Fruit fly (Drosophila melanogaster) whole organism, prepupa: ENCODE measurements around the gene CG14423.
A peak's percentile ranks its signal among the peaks of the same experiment; 100 is the strongest.

Source experiments
- Blimp-1 ChIP-seq: fragments of 200-800 bp; sonication (Bioruptor generic); optimal IDR thresholded peaks from 3 replicates; lab custom pipeline; 2017; ENCODE audit warnings: missing biosample characterization, missing genetic modification characterization, mild to moderate bottlenecking, moderate library complexity, missing genetic modification reagents
- CG10631 ChIP-seq: fragments of 200-800 bp; sonication (Bioruptor generic); optimal IDR thresholded peaks from 2 replicates; lab custom pipeline; 2016; ENCODE audit warnings: missing biosample characterization, missing genetic modification characterization
- CG10669 ChIP-seq: fragments of 200-800 bp; sonication (Bioruptor generic); optimal IDR thresholded peaks from 3 replicates; lab custom pipeline; 2018; ENCODE audit warnings: missing biosample characterization, mild to moderate bottlenecking, missing genetic modification characterization, moderate library complexity
- CG11294 ChIP-seq: fragments of 200-800 bp; sonication (Bioruptor generic); IDR thresholded peaks from 2 replicates; pipeline ENCODE4 v1.3.6; 2022; ENCODE audit warnings: missing biosample characterization, missing genetic modification characterization
- CG11762 ChIP-seq: fragments of 200-800 bp; sonication (Bioruptor generic); optimal IDR thresholded peaks from 3 replicates; lab custom pipeline; 2016; ENCODE audit warnings: missing biosample characterization, missing genetic modification characterization; ENCODE audit not compliant: insufficient read depth
- CG11902 ChIP-seq: fragments of 200-800 bp; sonication (Bioruptor generic); optimal IDR thresholded peaks from 3 replicates; lab custom pipeline; 2016; ENCODE audit warnings: missing biosample characterization, missing genetic modification characterization
- CG16779 ChIP-seq: fragments of 200-800 bp; sonication (Bioruptor generic); optimal IDR thresholded peaks from 3 replicates; lab custom pipeline; 2017; ENCODE audit warnings: missing biosample characterization, mild to moderate bottlenecking, missing genetic modification characterization
- CG31627 ChIP-seq: fragments of 200-800 bp; sonication (Bioruptor generic); optimal IDR thresholded peaks from 3 replicates; lab custom pipeline; 2016; ENCODE audit warnings: missing biosample characterization, missing genetic modification characterization
- CG32006 ChIP-seq: fragments of 200-800 bp; sonication (Bioruptor generic); optimal IDR thresholded peaks from 3 replicates; lab custom pipeline; 2017; ENCODE audit warnings: missing biosample characterization, mild to moderate bottlenecking, missing genetic modification characterization
- CG34406 ChIP-seq: fragments of 200-800 bp; sonication (Bioruptor generic); optimal IDR thresholded peaks from 3 replicates; lab custom pipeline; 2016; ENCODE audit warnings: missing biosample characterization, missing genetic modification characterization
- CG4318 ChIP-seq: fragments of 200-800 bp; sonication (Bioruptor generic); optimal IDR thresholded peaks from 3 replicates; lab custom pipeline; 2017; ENCODE audit warnings: missing biosample characterization, mild to moderate bottlenecking, missing genetic modification characterization
- CG6163 ChIP-seq: fragments of 200-800 bp; sonication (Bioruptor generic); IDR thresholded peaks from 3 replicates; pipeline ENCODE4 v1.3.6; 2022; ENCODE audit warnings: missing biosample characterization, missing genetic modification characterization
- CG6808 ChIP-seq: fragments of 200-800 bp; sonication (Bioruptor generic); optimal IDR thresholded peaks from 3 replicates; lab custom pipeline; 2017; ENCODE audit warnings: missing biosample characterization, missing genetic modification characterization, mild to moderate bottlenecking, moderate library complexity, missing genetic modification reagents
- CG6854 ChIP-seq: fragments of 200-800 bp; sonication (Bioruptor generic); optimal IDR thresholded peaks from 2 replicates; lab custom pipeline; 2017; ENCODE audit warnings: missing biosample characterization, mild to moderate bottlenecking, missing genetic modification characterization
- CG7368 ChIP-seq: fragments of 200-800 bp; sonication (Bioruptor generic); optimal IDR thresholded peaks from 3 replicates; lab custom pipeline; 2016; ENCODE audit warnings: missing biosample characterization, missing genetic modification characterization
- CG8119 ChIP-seq: fragments of 200-800 bp; sonication (Bioruptor generic); IDR thresholded peaks from 3 replicates; pipeline ENCODE4 v1.3.6; 2022; ENCODE audit warnings: missing biosample characterization, missing genetic modification characterization
- CG8319 ChIP-seq: fragments of 200-800 bp; sonication (Bioruptor generic); optimal IDR thresholded peaks from 3 replicates; lab custom pipeline; 2016; ENCODE audit warnings: missing biosample characterization, missing genetic modification characterization
- CG8632 ChIP-seq: fragments of 200-800 bp; sonication (Bioruptor generic); optimal IDR thresholded peaks from 3 replicates; lab custom pipeline; 2016; ENCODE audit warnings: missing biosample characterization, missing genetic modification characterization
- Eip75B ChIP-seq: fragments of 200-800 bp; sonication (Bioruptor generic); optimal IDR thresholded peaks from 3 replicates; lab custom pipeline; 2016; ENCODE audit warnings: missing biosample characterization, missing genetic modification characterization
- Eip78C ChIP-seq: fragments of 200-800 bp; sonication (Bioruptor generic); peaks from one replicate; lab custom pipeline; 2016; ENCODE audit warnings: missing biosample characterization, missing genetic modification characterization
- Eip93F ChIP-seq: fragments of 200-800 bp; sonication (Bioruptor generic); optimal IDR thresholded peaks from 2 replicates; lab custom pipeline; 2016; ENCODE audit warnings: missing biosample characterization, mild to moderate bottlenecking, missing genetic modification characterization
- Ets21C ChIP-seq: fragments of 200-800 bp; sonication (Bioruptor generic); optimal IDR thresholded peaks from 3 replicates; lab custom pipeline; 2016; ENCODE audit warnings: missing biosample characterization, missing genetic modification characterization
- Ets96B ChIP-seq: fragments of 200-800 bp; optimal IDR thresholded peaks from 2 replicates; lab custom pipeline; 2019; ENCODE audit warnings: missing biosample characterization, mild to moderate bottlenecking, missing genetic modification characterization, moderate library complexity
- Gug ChIP-seq: fragments of 200-800 bp; sonication (Bioruptor generic); IDR thresholded peaks from 2 replicates; pipeline ENCODE4 v1.3.6; 2022; ENCODE audit warnings: missing biosample characterization, missing genetic modification characterization
- Hr38 ChIP-seq: sonication (Bioruptor generic); optimal IDR thresholded peaks from 2 replicates; lab custom pipeline; 2016; ENCODE audit warnings: missing biosample characterization, missing genetic modification characterization
- Hr39 ChIP-seq: fragments of 200-800 bp; sonication (Bioruptor generic); optimal IDR thresholded peaks from 2 replicates; lab custom pipeline; 2016; ENCODE audit warnings: missing biosample characterization, missing genetic modification characterization
- Hr4 ChIP-seq: fragments of 200-800 bp; sonication (Bioruptor generic); optimal IDR thresholded peaks from 3 replicates; lab custom pipeline; 2016; ENCODE audit warnings: missing biosample characterization, missing genetic modification characterization
- Lpt ChIP-seq: fragments of 200-800 bp; sonication (Bioruptor generic); optimal IDR thresholded peaks from 3 replicates; lab custom pipeline; 2016; ENCODE audit warnings: missing biosample characterization, missing genetic modification characterization
- Met ChIP-seq: fragments of 200-800 bp; sonication (Bioruptor generic); optimal IDR thresholded peaks from 3 replicates; lab custom pipeline; 2016; ENCODE audit warnings: missing biosample characterization, missing genetic modification characterization
- OdsH ChIP-seq: fragments of 200-800 bp; sonication (Bioruptor generic); optimal IDR thresholded peaks from 3 replicates; lab custom pipeline; 2016; ENCODE audit warnings: missing biosample characterization, missing genetic modification characterization
- Smox ChIP-seq: fragments of 200-800 bp; sonication (Bioruptor generic); optimal IDR thresholded peaks from 3 replicates; lab custom pipeline; 2016; ENCODE audit warnings: missing biosample characterization, missing genetic modification characterization
- Sox102F ChIP-seq: fragments of 200-800 bp; sonication (Bioruptor generic); optimal IDR thresholded peaks from 2 replicates; lab custom pipeline; 2016; ENCODE audit warnings: missing biosample characterization, mild to moderate bottlenecking, missing genetic modification characterization
- Sox14 ChIP-seq: fragments of 200-800 bp; sonication (Bioruptor generic); optimal IDR thresholded peaks from 3 replicates; lab custom pipeline; 2016; ENCODE audit warnings: missing biosample characterization, missing genetic modification characterization
- Sox15 ChIP-seq: fragments of 200-800 bp; sonication (Bioruptor generic); optimal IDR thresholded peaks from 3 replicates; lab custom pipeline; 2016; ENCODE audit warnings: missing biosample characterization, missing genetic modification characterization
- achi ChIP-seq: fragments of 200-800 bp; sonication (Bioruptor generic); optimal IDR thresholded peaks from 3 replicates; lab custom pipeline; 2016; ENCODE audit warnings: missing biosample characterization, missing genetic modification characterization
- acj6 ChIP-seq: fragments of 200-800 bp; sonication (Bioruptor generic); optimal IDR thresholded peaks from 3 replicates; lab custom pipeline; 2016; ENCODE audit warnings: missing biosample characterization, missing genetic modification characterization
- dac ChIP-seq: fragments of 200-800 bp; sonication (Bioruptor generic); optimal IDR thresholded peaks from 2 replicates; lab custom pipeline; 2017; ENCODE audit warnings: missing biosample characterization, mild to moderate bottlenecking, missing genetic modification characterization
- eg ChIP-seq: fragments of 200-800 bp; sonication (Bioruptor generic); IDR thresholded peaks from 3 replicates; pipeline ENCODE4 v1.3.6; 2022; ENCODE audit warnings: missing biosample characterization, missing genetic modification characterization
- esn ChIP-seq: fragments of 200-800 bp; sonication (Bioruptor generic); optimal IDR thresholded peaks from 2 replicates; lab custom pipeline; 2016; ENCODE audit warnings: missing biosample characterization, mild to moderate bottlenecking, missing genetic modification characterization, moderate library complexity
- fd59A ChIP-seq: fragments of 200-800 bp; sonication (Bioruptor generic); optimal IDR thresholded peaks from 2 replicates; lab custom pipeline; 2017; ENCODE audit warnings: missing biosample characterization, mild to moderate bottlenecking, missing genetic modification characterization, missing genetic modification reagents
- fd85E ChIP-seq: fragments of 200-800 bp; sonication (Bioruptor generic); optimal IDR thresholded peaks from 3 replicates; lab custom pipeline; 2016; ENCODE audit warnings: missing biosample characterization, missing genetic modification characterization
- fkh ChIP-seq: fragments of 200-800 bp; sonication (Bioruptor generic); optimal IDR thresholded peaks from 3 replicates; lab custom pipeline; 2017; ENCODE audit warnings: missing biosample characterization, mild to moderate bottlenecking, missing genetic modification characterization, moderate library complexity
- lz ChIP-seq: fragments of 200-800 bp; sonication (Bioruptor generic); optimal IDR thresholded peaks from 3 replicates; lab custom pipeline; 2016; ENCODE audit warnings: missing biosample characterization, missing genetic modification characterization
- net ChIP-seq: fragments of 200-800 bp; sonication (Bioruptor generic); optimal IDR thresholded peaks from 3 replicates; lab custom pipeline; 2016; ENCODE audit warnings: missing biosample characterization, missing genetic modification characterization
- pdm3 ChIP-seq: fragments of 200-800 bp; sonication (Bioruptor generic); optimal IDR thresholded peaks from 3 replicates; lab custom pipeline; 2016; ENCODE audit warnings: missing biosample characterization, missing genetic modification characterization
- salr ChIP-seq, 2 experiments: fragments of 200-800 bp; sonication (Bioruptor generic); optimal IDR thresholded peaks; 3 replicates each; lab custom pipeline; 2016 to 2018; ENCODE audit warnings: missing biosample characterization in 2 of 2, missing genetic modification characterization in 2 of 2, mild to moderate bottlenecking in 1 of 2
- spab ChIP-seq: fragments of 200-800 bp; sonication (Bioruptor generic); optimal IDR thresholded peaks from 2 replicates; lab custom pipeline; 2017; ENCODE audit warnings: missing biosample characterization, mild to moderate bottlenecking, missing genetic modification characterization, missing genetic modification reagents
- ss ChIP-seq, 2 experiments: fragments of 200-800 bp; sonication (Bioruptor generic); optimal IDR thresholded peaks; 2 replicates in 1 of 2; 3 replicates in 1 of 2; lab custom pipeline; 2017 to 2018; ENCODE audit warnings: mild to moderate bottlenecking in 2 of 2, missing biosample characterization in 2 of 2, missing genetic modification characterization in 2 of 2, moderate library complexity in 1 of 2
- svp ChIP-seq: fragments of 200-800 bp; sonication (Bioruptor generic); peaks from one replicate; lab custom pipeline; 2016; ENCODE audit warnings: missing biosample characterization, missing genetic modification characterization
- topi ChIP-seq: fragments of 200-800 bp; sonication (Bioruptor generic); optimal IDR thresholded peaks from 3 replicates; lab custom pipeline; 2016; ENCODE audit warnings: missing biosample characterization, missing genetic modification characterization

The CG14423 gene

DNA sequence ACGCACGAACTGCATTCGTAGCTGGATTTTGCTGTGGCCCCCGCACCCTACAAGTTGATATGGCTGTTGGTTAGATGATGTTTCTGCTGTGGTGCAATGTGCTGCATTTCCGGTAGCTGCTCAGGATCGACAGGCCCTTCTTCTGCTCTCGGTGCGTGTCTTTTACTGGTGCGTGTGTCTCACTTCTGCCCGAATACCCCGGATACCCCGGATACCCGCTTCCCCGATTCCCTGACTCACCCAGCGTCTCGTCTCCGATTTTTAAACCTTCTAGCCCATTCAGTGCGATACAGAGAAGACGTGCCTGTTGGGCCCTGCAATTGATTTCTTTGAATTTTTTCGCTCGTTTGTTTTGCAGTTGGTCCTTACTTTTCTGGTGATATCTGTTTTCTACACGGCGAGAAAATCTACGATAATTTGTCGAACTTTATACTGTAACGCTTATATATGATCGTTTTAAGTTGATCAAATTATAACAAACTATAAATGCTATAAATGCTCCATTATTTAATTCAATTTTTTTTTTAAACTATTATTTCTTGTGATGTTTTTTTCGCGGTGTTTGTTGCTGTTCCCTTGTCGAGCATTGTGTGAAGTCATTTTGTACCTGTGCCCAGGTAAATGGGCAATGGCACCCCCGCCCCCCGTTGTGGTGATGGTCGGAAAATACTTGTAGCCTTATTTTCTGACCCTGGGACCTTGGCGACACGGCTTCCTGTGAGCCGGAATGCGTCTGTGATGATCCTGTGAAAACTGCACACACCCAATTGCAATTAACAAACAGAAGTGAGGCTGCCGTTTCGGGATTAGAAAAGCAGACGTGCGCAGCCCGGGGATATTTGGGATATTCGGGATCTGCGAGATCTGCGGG lies 39.9 kb downstream of the CG14423 start:
- TF ChIP-seq CG11902 (GFP tag; lab: Kevin White, UChicago) = peak; percentile 42
- TF ChIP-seq CG4318 (GFP tag; lab: Kevin White, UChicago) = peak; percentile 4
- TF ChIP-seq Hr38 (GFP tag; lab: Kevin White, UChicago) = no peak
- TF ChIP-seq eg (GFP tag; lab: Robert Waterston, UW) = no peak
- peak; percentile 86 for TF ChIP-seq topi (GFP tag; lab: Kevin White, UChicago)
- peak; percentile 96 for TF ChIP-seq Eip78C (GFP tag; lab: Kevin White, UChicago)
- TF ChIP-seq CG10631 (GFP tag; lab: Kevin White, UChicago) = peak; percentile 81
- TF ChIP-seq CG6808 (GFP tag; lab: Kevin White, UChicago) = peak; percentile 84
- peak; percentile 59 for TF ChIP-seq CG7368 (GFP tag; lab: Kevin White, UChicago)
- peak; percentile 27 for TF ChIP-seq CG32006 (GFP tag; lab: Kevin White, UChicago)
- peak; percentile 73 for TF ChIP-seq net (GFP tag; lab: Kevin White, UChicago)
- peak; percentile 73 for TF ChIP-seq pdm3 (GFP tag; lab: Kevin White, UChicago)
- peak; percentile 73 for TF ChIP-seq Hr39 (GFP tag; lab: Kevin White, UChicago)
- TF ChIP-seq CG34406 (GFP tag; lab: Kevin White, UChicago) = peak; percentile 74
- peak; percentile 75 for TF ChIP-seq achi
- TF ChIP-seq CG8119 (GFP tag; lab: Robert Waterston, UW) = no peak
- peak; percentile 74 for TF ChIP-seq acj6 (GFP tag; lab: Kevin White, UChicago)
- peak; percentile 85 for TF ChIP-seq Eip75B (GFP tag; lab: Kevin White, UChicago)
- peak; percentile 7 for TF ChIP-seq Sox15 (GFP tag; lab: Kevin White, UChicago)
- peak; percentile 61 for TF ChIP-seq Eip93F
- peak; percentile 82 for TF ChIP-seq Smox (GFP tag; lab: Kevin White, UChicago)
- TF ChIP-seq fd85E (GFP tag; lab: Kevin White, UChicago) = no peak
- TF ChIP-seq esn (GFP tag; lab: Kevin White, UChicago) = peak; percentile 85
- TF ChIP-seq CG6854 (GFP tag; lab: Kevin White, UChicago) = peak; percentile 12
- TF ChIP-seq Blimp-1 (GFP tag; lab: Kevin White, UChicago) = peak; percentile 42
- no peak for TF ChIP-seq Gug (GFP tag; lab: Robert Waterston, UW)
- TF ChIP-seq salr (GFP tag; optimal IDR thresholded peaks at IDR 0.05; lab: Kevin White, UChicago) = peak; percentile 26 to 70
- TF ChIP-seq CG8632 = peak; percentile 74
- no peak for TF ChIP-seq dac (GFP tag; lab: Kevin White, UChicago)
- TF ChIP-seq Lpt (GFP tag; lab: Kevin White, UChicago) = peak; percentile 21
- peak; percentile 66 for TF ChIP-seq OdsH (GFP tag; lab: Kevin White, UChicago)
- TF ChIP-seq Met (GFP tag; lab: Kevin White, UChicago) = peak; percentile 84
- peak; percentile 76 for TF ChIP-seq lz (GFP tag; lab: Kevin White, UChicago)
- TF ChIP-seq Sox14 = peak; percentile 76
- TF ChIP-seq fd59A (GFP tag; lab: Kevin White, UChicago) = peak; percentile 73
- peak; percentile 25 for TF ChIP-seq Hr4
- peak; percentile 90 for TF ChIP-seq Ets96B (tag; lab: Kevin White, UChicago)
- TF ChIP-seq spab (GFP tag; lab: Kevin White, UChicago) = peak; percentile 73
- peak; percentile 53 for TF ChIP-seq Ets21C (GFP tag; lab: Kevin White, UChicago)
- TF ChIP-seq svp (GFP tag; lab: Kevin White, UChicago) = peak; percentile 88
- no peak for TF ChIP-seq CG11294 (GFP tag; lab: Robert Waterston, UW)
- peak; percentile 30 for TF ChIP-seq CG16779 (tag; lab: Kevin White, UChicago)
- TF ChIP-seq CG6163 (GFP tag; lab: Robert Waterston, UW) = peak; percentile 73
- TF ChIP-seq CG8319 (GFP tag; lab: Kevin White, UChicago) = peak; percentile 34
- TF ChIP-seq Sox102F (GFP tag; lab: Kevin White, UChicago) = peak; percentile 82
- no peak for TF ChIP-seq fkh (GFP tag; lab: Kevin White, UChicago)
- TF ChIP-seq CG11762 = peak; percentile 52
- peak; percentile 76 for TF ChIP-seq CG31627 (GFP tag; lab: Kevin White, UChicago)
- peak; percentile 84 to 95 for TF ChIP-seq ss (GFP tag; optimal IDR thresholded peaks at IDR 0.05; lab: Kevin White, UChicago)
- peak; percentile 85 for TF ChIP-seq CG10669
